Fruit fly (Drosophila melanogaster) whole organism, prepupa: Measurements from ENCODE around the gene CG34409.

Source experiments
- Blimp-1 ChIP-seq: fragments of 200-800 bp; sonication (Bioruptor generic); optimal IDR thresholded peaks from 3 replicates; lab custom pipeline; 2017; ENCODE audit warnings: missing biosample characterization, missing genetic modification characterization, mild to moderate bottlenecking, moderate library complexity, missing genetic modification reagents
- CG11294 ChIP-seq: fragments of 200-800 bp; sonication (Bioruptor generic); IDR thresholded peaks from 2 replicates; pipeline ENCODE4 v1.3.6; 2022; ENCODE audit warnings: missing biosample characterization, missing genetic modification characterization
- CG11762 ChIP-seq: fragments of 200-800 bp; sonication (Bioruptor generic); optimal IDR thresholded peaks from 3 replicates; lab custom pipeline; 2016; ENCODE audit warnings: missing biosample characterization, missing genetic modification characterization; ENCODE audit not compliant: insufficient read depth
- CG11902 ChIP-seq: fragments of 200-800 bp; sonication (Bioruptor generic); optimal IDR thresholded peaks from 3 replicates; lab custom pipeline; 2016; ENCODE audit warnings: missing biosample characterization, missing genetic modification characterization
- CG15336 ChIP-seq: fragments of 200-800 bp; sonication (Bioruptor generic); IDR thresholded peaks from 2 replicates; pipeline ENCODE4 v1.3.6; 2022; ENCODE audit warnings: missing biosample characterization, missing genetic modification characterization
- CG1621 ChIP-seq: fragments of 200-800 bp; sonication (Bioruptor generic); optimal IDR thresholded peaks from 3 replicates; lab custom pipeline; 2018; ENCODE audit warnings: missing biosample characterization, mild to moderate bottlenecking, missing genetic modification characterization
- CG16779 ChIP-seq: fragments of 200-800 bp; sonication (Bioruptor generic); optimal IDR thresholded peaks from 3 replicates; lab custom pipeline; 2017; ENCODE audit warnings: missing biosample characterization, mild to moderate bottlenecking, missing genetic modification characterization
- CG3032 ChIP-seq: fragments of 200-800 bp; optimal IDR thresholded peaks from 2 replicates; lab custom pipeline; 2019; ENCODE audit warnings: missing biosample characterization, mild to moderate bottlenecking, missing genetic modification characterization, moderate library complexity
- CG34406 ChIP-seq: fragments of 200-800 bp; sonication (Bioruptor generic); optimal IDR thresholded peaks from 3 replicates; lab custom pipeline; 2016; ENCODE audit warnings: missing biosample characterization, missing genetic modification characterization
- CG4318 ChIP-seq: fragments of 200-800 bp; sonication (Bioruptor generic); optimal IDR thresholded peaks from 3 replicates; lab custom pipeline; 2017; ENCODE audit warnings: missing biosample characterization, mild to moderate bottlenecking, missing genetic modification characterization
- CG6163 ChIP-seq: fragments of 200-800 bp; sonication (Bioruptor generic); IDR thresholded peaks from 3 replicates; pipeline ENCODE4 v1.3.6; 2022; ENCODE audit warnings: missing biosample characterization, missing genetic modification characterization
- CG6808 ChIP-seq: fragments of 200-800 bp; sonication (Bioruptor generic); optimal IDR thresholded peaks from 3 replicates; lab custom pipeline; 2017; ENCODE audit warnings: missing biosample characterization, missing genetic modification characterization, mild to moderate bottlenecking, moderate library complexity, missing genetic modification reagents
- CG6854 ChIP-seq: fragments of 200-800 bp; sonication (Bioruptor generic); optimal IDR thresholded peaks from 2 replicates; lab custom pipeline; 2017; ENCODE audit warnings: missing biosample characterization, mild to moderate bottlenecking, missing genetic modification characterization
- CG7368 ChIP-seq: fragments of 200-800 bp; sonication (Bioruptor generic); optimal IDR thresholded peaks from 3 replicates; lab custom pipeline; 2016; ENCODE audit warnings: missing biosample characterization, missing genetic modification characterization
- CG8119 ChIP-seq: fragments of 200-800 bp; sonication (Bioruptor generic); IDR thresholded peaks from 3 replicates; pipeline ENCODE4 v1.3.6; 2022; ENCODE audit warnings: missing biosample characterization, missing genetic modification characterization
- CG8319 ChIP-seq: fragments of 200-800 bp; sonication (Bioruptor generic); optimal IDR thresholded peaks from 3 replicates; lab custom pipeline; 2016; ENCODE audit warnings: missing biosample characterization, missing genetic modification characterization
- CG8632 ChIP-seq: fragments of 200-800 bp; sonication (Bioruptor generic); optimal IDR thresholded peaks from 3 replicates; lab custom pipeline; 2016; ENCODE audit warnings: missing biosample characterization, missing genetic modification characterization
- Eip75B ChIP-seq: fragments of 200-800 bp; sonication (Bioruptor generic); optimal IDR thresholded peaks from 3 replicates; lab custom pipeline; 2016; ENCODE audit warnings: missing biosample characterization, missing genetic modification characterization
- Eip78C ChIP-seq: fragments of 200-800 bp; sonication (Bioruptor generic); peaks from one replicate; lab custom pipeline; 2016; ENCODE audit warnings: missing biosample characterization, missing genetic modification characterization
- Eip93F ChIP-seq: fragments of 200-800 bp; sonication (Bioruptor generic); optimal IDR thresholded peaks from 2 replicates; lab custom pipeline; 2016; ENCODE audit warnings: missing biosample characterization, mild to moderate bottlenecking, missing genetic modification characterization
- Ets21C ChIP-seq: fragments of 200-800 bp; sonication (Bioruptor generic); optimal IDR thresholded peaks from 3 replicates; lab custom pipeline; 2016; ENCODE audit warnings: missing biosample characterization, missing genetic modification characterization
- Ets96B ChIP-seq: fragments of 200-800 bp; optimal IDR thresholded peaks from 2 replicates; lab custom pipeline; 2019; ENCODE audit warnings: missing biosample characterization, mild to moderate bottlenecking, missing genetic modification characterization, moderate library complexity
- Hr39 ChIP-seq: fragments of 200-800 bp; sonication (Bioruptor generic); optimal IDR thresholded peaks from 2 replicates; lab custom pipeline; 2016; ENCODE audit warnings: missing biosample characterization, missing genetic modification characterization
- Hr4 ChIP-seq: fragments of 200-800 bp; sonication (Bioruptor generic); optimal IDR thresholded peaks from 3 replicates; lab custom pipeline; 2016; ENCODE audit warnings: missing biosample characterization, missing genetic modification characterization
- Met ChIP-seq: fragments of 200-800 bp; sonication (Bioruptor generic); optimal IDR thresholded peaks from 3 replicates; lab custom pipeline; 2016; ENCODE audit warnings: missing biosample characterization, missing genetic modification characterization
- OdsH ChIP-seq: fragments of 200-800 bp; sonication (Bioruptor generic); optimal IDR thresholded peaks from 3 replicates; lab custom pipeline; 2016; ENCODE audit warnings: missing biosample characterization, missing genetic modification characterization
- Smox ChIP-seq: fragments of 200-800 bp; sonication (Bioruptor generic); optimal IDR thresholded peaks from 3 replicates; lab custom pipeline; 2016; ENCODE audit warnings: missing biosample characterization, missing genetic modification characterization
- Sox14 ChIP-seq: fragments of 200-800 bp; sonication (Bioruptor generic); optimal IDR thresholded peaks from 3 replicates; lab custom pipeline; 2016; ENCODE audit warnings: missing biosample characterization, missing genetic modification characterization
- Sox15 ChIP-seq: fragments of 200-800 bp; sonication (Bioruptor generic); optimal IDR thresholded peaks from 3 replicates; lab custom pipeline; 2016; ENCODE audit warnings: missing biosample characterization, missing genetic modification characterization
- achi ChIP-seq: fragments of 200-800 bp; sonication (Bioruptor generic); optimal IDR thresholded peaks from 3 replicates; lab custom pipeline; 2016; ENCODE audit warnings: missing biosample characterization, missing genetic modification characterization
- cyc ChIP-seq: fragments of 200-800 bp; sonication (Bioruptor generic); optimal IDR thresholded peaks from 3 replicates; lab custom pipeline; 2016; ENCODE audit warnings: missing biosample characterization, missing genetic modification characterization
- eg ChIP-seq: fragments of 200-800 bp; sonication (Bioruptor generic); IDR thresholded peaks from 3 replicates; pipeline ENCODE4 v1.3.6; 2022; ENCODE audit warnings: missing biosample characterization, missing genetic modification characterization
- esn ChIP-seq: fragments of 200-800 bp; sonication (Bioruptor generic); optimal IDR thresholded peaks from 2 replicates; lab custom pipeline; 2016; ENCODE audit warnings: missing biosample characterization, mild to moderate bottlenecking, missing genetic modification characterization, moderate library complexity
- fd85E ChIP-seq: fragments of 200-800 bp; sonication (Bioruptor generic); optimal IDR thresholded peaks from 3 replicates; lab custom pipeline; 2016; ENCODE audit warnings: missing biosample characterization, missing genetic modification characterization
- lz ChIP-seq: fragments of 200-800 bp; sonication (Bioruptor generic); optimal IDR thresholded peaks from 3 replicates; lab custom pipeline; 2016; ENCODE audit warnings: missing biosample characterization, missing genetic modification characterization
- pdm3 ChIP-seq: fragments of 200-800 bp; sonication (Bioruptor generic); optimal IDR thresholded peaks from 3 replicates; lab custom pipeline; 2016; ENCODE audit warnings: missing biosample characterization, missing genetic modification characterization
- ss ChIP-seq, 2 experiments: fragments of 200-800 bp; sonication (Bioruptor generic); optimal IDR thresholded peaks; 2 replicates in 1 of 2; 3 replicates in 1 of 2; lab custom pipeline; 2017 to 2018; ENCODE audit warnings: mild to moderate bottlenecking in 2 of 2, missing biosample characterization in 2 of 2, missing genetic modification characterization in 2 of 2, moderate library complexity in 1 of 2
- svp ChIP-seq: fragments of 200-800 bp; sonication (Bioruptor generic); peaks from one replicate; lab custom pipeline; 2016; ENCODE audit warnings: missing biosample characterization, missing genetic modification characterization
- topi ChIP-seq: fragments of 200-800 bp; sonication (Bioruptor generic); optimal IDR thresholded peaks from 3 replicates; lab custom pipeline; 2016; ENCODE audit warnings: missing biosample characterization, missing genetic modification characterization
- vri ChIP-seq: fragments of 200-800 bp; sonication (Bioruptor generic); optimal IDR thresholded peaks from 3 replicates; lab custom pipeline; 2016; ENCODE audit warnings: missing biosample characterization, mild to moderate bottlenecking, missing genetic modification characterization

The CG34409 gene

DNA sequence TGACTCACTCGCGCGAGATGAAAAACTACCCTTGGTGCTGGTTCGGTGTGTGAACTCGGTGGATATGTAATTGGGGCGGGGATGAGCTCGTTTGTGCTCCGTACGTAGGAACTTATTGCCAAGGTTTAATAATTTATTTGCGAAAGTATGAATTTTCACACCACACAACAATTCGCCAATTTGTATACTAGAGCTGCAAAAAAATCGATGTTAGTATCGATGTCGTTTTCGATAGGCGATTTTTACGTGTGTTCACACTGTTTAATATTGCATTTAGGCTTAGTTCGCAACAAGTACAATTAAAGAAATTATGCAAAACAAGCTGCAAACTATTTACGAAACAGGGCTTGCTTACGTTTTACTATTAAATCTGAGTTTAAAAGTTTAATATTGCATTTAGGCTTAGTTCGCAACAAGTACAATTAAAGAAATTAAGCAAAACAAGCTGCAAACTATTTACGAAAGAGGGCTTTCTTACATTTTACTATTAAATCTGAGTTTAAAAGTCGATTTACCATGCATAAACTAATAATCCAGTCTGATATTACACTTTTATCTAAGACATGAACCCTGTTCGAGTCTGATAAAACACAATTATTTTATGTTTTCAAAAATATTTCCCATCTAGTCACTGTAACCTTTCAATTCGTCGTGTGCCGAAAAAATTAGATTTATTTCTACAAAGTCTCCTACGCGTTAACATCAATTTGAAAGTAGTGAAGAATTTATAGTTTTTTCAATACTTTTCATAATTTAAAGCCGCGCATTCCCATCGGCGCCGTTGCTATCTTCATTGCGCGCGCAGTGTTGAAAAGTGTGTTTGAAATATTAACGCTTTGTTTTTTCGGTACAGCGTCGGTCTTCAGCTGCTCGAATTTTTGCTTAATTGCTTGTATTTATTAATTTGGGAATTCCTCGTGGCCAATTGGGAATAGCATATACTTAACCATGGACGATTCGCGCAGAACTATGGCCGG is 17.1 kb upstream of the CG34409 start, which contains the start of the genes Snap24 and CG8478:
Gene Snap24 (minus strand): TSS at position 196 of the 977 bp plus-strand sequence.
Gene CG8478 (plus strand): TSS at position 696 of the 977 bp plus-strand sequence.
- TF ChIP-seq Eip75B (GFP tag; lab: Kevin White, UChicago), result no peak
- TF ChIP-seq CG11902 (GFP tag; lab: Kevin White, UChicago), result no peak
- peak; percentile 13 for TF ChIP-seq CG3032 (tag; lab: Kevin White, UChicago)
- no peak for TF ChIP-seq CG34406 (GFP tag; lab: Kevin White, UChicago)
- TF ChIP-seq Eip93F (GFP tag; lab: Kevin White, UChicago), result no peak
- TF ChIP-seq topi (GFP tag; lab: Kevin White, UChicago), result peak; percentile 44
- no peak for TF ChIP-seq CG4318 (GFP tag; lab: Kevin White, UChicago)
- TF ChIP-seq Eip78C, result peak; percentile 61
- no peak for TF ChIP-seq ss (GFP tag; optimal IDR thresholded peaks at IDR 0.05; lab: Kevin White, UChicago)

DNA sequence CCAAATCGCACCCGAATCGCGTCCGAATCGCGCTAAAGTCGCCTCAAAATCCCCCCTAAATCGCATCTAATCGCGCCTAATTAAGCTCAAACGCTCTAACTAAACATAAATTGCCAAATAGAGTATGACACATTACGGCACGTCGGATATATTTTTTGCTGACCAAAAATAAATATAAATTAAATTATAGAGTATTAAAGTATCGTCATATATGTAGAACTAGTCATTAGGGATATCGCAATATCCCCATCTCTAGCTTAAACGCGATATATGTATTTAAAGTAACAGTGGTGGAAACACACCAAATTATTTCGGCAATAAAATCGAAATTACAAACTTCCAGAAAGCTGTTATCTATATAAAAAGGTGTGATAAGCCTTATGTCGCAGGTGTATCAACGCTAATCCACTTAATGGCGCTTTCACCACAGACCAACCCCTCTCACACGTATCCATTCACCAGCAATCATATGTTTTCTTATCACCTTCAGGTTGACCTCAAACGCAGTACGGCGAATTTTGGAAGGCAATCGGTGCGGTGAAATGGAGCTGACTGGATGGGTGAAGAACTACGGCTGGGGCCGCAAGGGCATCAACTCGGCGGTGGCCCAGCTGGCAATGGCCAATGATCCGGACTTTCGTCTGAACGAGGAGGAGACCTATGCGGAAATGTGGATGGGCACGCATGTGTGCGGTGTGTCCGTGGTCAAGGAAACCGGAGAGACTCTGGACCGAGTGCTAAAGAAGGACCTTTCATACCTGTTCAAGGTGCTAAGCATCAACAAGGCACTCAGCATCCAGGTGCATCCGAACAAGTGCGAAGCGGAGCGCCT is 13.4 kb upstream of the CG34409 start, which contains the start of gene Mpi:
Gene Mpi (plus strand): TSS at position 263 of the 832 bp plus-strand sequence.
- TF ChIP-seq Eip78C, result no peak
- TF ChIP-seq Hr4, result no peak
- no peak for TF ChIP-seq achi
- no peak for TF ChIP-seq vri (GFP tag; lab: Kevin White, UChicago)
- peak; percentile 34 for TF ChIP-seq esn (GFP tag; lab: Kevin White, UChicago)
- no peak for TF ChIP-seq OdsH
- TF ChIP-seq CG4318 (GFP tag; lab: Kevin White, UChicago), result no peak
- no peak for TF ChIP-seq lz (GFP tag; lab: Kevin White, UChicago)
- no peak for TF ChIP-seq CG16779
- no peak for TF ChIP-seq cyc (GFP tag; lab: Kevin White, UChicago)
- TF ChIP-seq CG7368 (GFP tag; lab: Kevin White, UChicago), result no peak
- no peak for TF ChIP-seq fd85E (GFP tag; lab: Kevin White, UChicago)
- no peak for TF ChIP-seq CG6163
- no peak for TF ChIP-seq Ets96B (tag; lab: Kevin White, UChicago)
- no peak for TF ChIP-seq CG8319
- no peak for TF ChIP-seq CG11902 (GFP tag; lab: Kevin White, UChicago)
- 0 out of 3 replicates have a peak, but pooled peaks have one; percentile 23 for TF ChIP-seq CG8119 (GFP tag; lab: Robert Waterston, UW)
- no peak for TF ChIP-seq Blimp-1
- no peak for TF ChIP-seq CG8632 (GFP tag; lab: Kevin White, UChicago)
- TF ChIP-seq eg (GFP tag; lab: Robert Waterston, UW), result 0 out of 3 replicates have a peak, but pooled peaks have one; percentile 30
- no peak for TF ChIP-seq Smox
- TF ChIP-seq CG3032 (tag; lab: Kevin White, UChicago), result peak; percentile 36
- peak; percentile 98 for TF ChIP-seq svp
- TF ChIP-seq CG6808, result no peak
- TF ChIP-seq Eip93F (GFP tag; lab: Kevin White, UChicago), result no peak
- no peak for TF ChIP-seq Sox15 (GFP tag; lab: Kevin White, UChicago)
- no peak for TF ChIP-seq CG15336 (GFP tag; lab: Robert Waterston, UW)

DNA sequence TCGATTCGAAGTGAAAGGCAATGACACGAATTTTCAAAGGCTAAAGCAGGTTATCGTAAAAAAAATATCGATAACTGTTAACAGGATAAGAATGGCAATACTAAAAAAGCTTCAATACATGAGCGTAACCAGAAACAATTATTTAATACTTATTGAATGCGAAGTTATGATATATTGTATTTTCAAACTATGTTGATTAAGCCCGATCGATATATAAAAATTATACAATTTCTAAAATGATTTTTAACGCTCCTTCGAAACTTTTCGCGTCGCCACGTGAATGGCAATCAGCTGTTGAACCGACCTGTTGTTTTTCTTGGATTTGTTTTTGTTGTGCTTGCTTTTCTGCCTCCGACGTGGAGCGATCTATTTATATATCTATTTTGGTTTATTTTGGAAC is 10.0 kb upstream of the CG34409 start, which contains the start of the genes Alg12 and Rpt3R:
Gene Alg12 (plus strand): TSS at position 305 of the 400 bp plus-strand sequence.
Gene Rpt3R (minus strand): TSS at position 324 of the 400 bp plus-strand sequence.
- TF ChIP-seq Hr4, result no peak
- no peak for TF ChIP-seq Eip75B (GFP tag; lab: Kevin White, UChicago)
- no peak for TF ChIP-seq Blimp-1
- no peak for TF ChIP-seq Sox14 (GFP tag; lab: Kevin White, UChicago)
- no peak for TF ChIP-seq Ets21C
- no peak for TF ChIP-seq OdsH
- TF ChIP-seq pdm3 (GFP tag; lab: Kevin White, UChicago), result no peak
- TF ChIP-seq esn (GFP tag; lab: Kevin White, UChicago), result no peak
- TF ChIP-seq ss (GFP tag; optimal IDR thresholded peaks at IDR 0.05; lab: Kevin White, UChicago), result no peak
- no peak for TF ChIP-seq Hr39 (GFP tag; lab: Kevin White, UChicago)
- no peak for TF ChIP-seq CG11294 (GFP tag; lab: Robert Waterston, UW)
- no peak for TF ChIP-seq CG11762 (GFP tag; lab: Kevin White, UChicago)
- TF ChIP-seq CG6163, result no peak
- TF ChIP-seq Met (GFP tag; lab: Kevin White, UChicago), result no peak
- no peak for TF ChIP-seq CG6854 (GFP tag; lab: Kevin White, UChicago)
- no peak for TF ChIP-seq CG1621 (tag; lab: Kevin White, UChicago)
